Worm (Caenorhabditis elegans) whole organism, L1 larva: ENCODE measurements around the gene F59B8.1.

Experiments
- C16A3.4 ChIP-seq: fragments of 150-350 bp; optimal IDR thresholded peaks from 2 replicates; lab custom pipeline; 2014; ENCODE audit warnings: missing biosample characterization, missing genetic modification characterization
- F16B12.6 ChIP-seq: fragments of 150-350 bp; optimal IDR thresholded peaks from 2 replicates; lab custom pipeline; 2014; ENCODE audit warnings: missing biosample characterization, missing genetic modification characterization
- aha-1 ChIP-seq: fragments of 150-350 bp; optimal IDR thresholded peaks from 2 replicates; lab custom pipeline; 2014; ENCODE audit warnings: missing biosample characterization, missing genetic modification characterization
- alr-1 ChIP-seq: fragments of 200-800 bp; sonication (Bioruptor generic); optimal IDR thresholded peaks from 2 replicates; lab custom pipeline; 2018; ENCODE audit warnings: borderline replicate concordance, mild to moderate bottlenecking, missing genetic modification characterization, missing compliant biosample characterization
- aly-2 ChIP-seq: fragments of 150-350 bp; optimal IDR thresholded peaks from 2 replicates; lab custom pipeline; 2014; ENCODE audit warnings: missing biosample characterization, missing genetic modification characterization
- ceh-8 ChIP-seq: fragments of 200-800 bp; sonication (Bioruptor generic); optimal IDR thresholded peaks from 2 replicates; lab custom pipeline; 2018; ENCODE audit warnings: mild to moderate bottlenecking, missing genetic modification characterization, moderate library complexity, missing compliant biosample characterization
- ceh-82 ChIP-seq, 3 experiments: fragments of 150-350 bp in 1 of 3; sonication (generic microtip) in 2 of 3; optimal IDR thresholded peaks; 2 replicates each; lab custom pipeline; 2014 to 2017; ENCODE audit warnings: missing biosample characterization in 3 of 3, missing genetic modification characterization in 3 of 3
- ces-1 ChIP-seq: fragments of 150-350 bp; optimal IDR thresholded peaks from 2 replicates; lab custom pipeline; 2014; ENCODE audit warnings: missing biosample characterization, missing genetic modification reagents, missing genetic modification characterization
- dpl-1 ChIP-seq, 3 experiments: fragments of 150-350 bp in 2 of 3; sonication (generic microtip) in 1 of 3; optimal IDR thresholded peaks; 2 replicates each; lab custom pipeline; 2014 to 2017; ENCODE audit warnings: missing biosample characterization in 3 of 3, missing genetic modification characterization in 3 of 3, missing genetic modification reagents in 3 of 3
- dsc-1 ChIP-seq: sonication (generic microtip); optimal IDR thresholded peaks from 2 replicates; lab custom pipeline; 2016; ENCODE audit warnings: mild to moderate bottlenecking, missing genetic modification characterization, missing compliant biosample characterization
- egl-13 ChIP-seq: sonication (generic microtip); optimal IDR thresholded peaks from 2 replicates; lab custom pipeline; 2016; ENCODE audit warnings: missing genotype, missing genetic modification reagents, missing genetic modification characterization, missing compliant biosample characterization
- egl-27 ChIP-seq, 2 experiments: fragments of 150-350 bp in 1 of 2; sonication (generic microtip); optimal IDR thresholded peaks; 3 replicates each; lab custom pipeline; 2017 to 2018; ENCODE audit warnings: missing biosample characterization in 2 of 2, missing genetic modification characterization in 2 of 2, missing genetic modification reagents in 2 of 2
- elt-2 ChIP-seq: sonication (generic microtip); optimal IDR thresholded peaks from 2 replicates; lab custom pipeline; 2016; ENCODE audit warnings: missing genetic modification characterization, mild to moderate bottlenecking, inconsistent platforms, missing compliant biosample characterization, missing genetic modification reagents
- elt-3 ChIP-seq, 6 experiments: fragments of 150-350 bp in 1 of 6; sonication (generic microtip); optimal IDR thresholded peaks; 2 replicates each; lab custom pipeline; 2017 to 2018; ENCODE audit warnings: missing biosample characterization in 6 of 6, missing genetic modification characterization in 6 of 6, inconsistent platforms in 1 of 6
- ets-5 ChIP-seq: fragments of 200-800 bp; sonication (Bioruptor generic); IDR thresholded peaks from 2 replicates; pipeline ENCODE4 v1.3.6; 2022; ENCODE audit warnings: missing genetic modification characterization, missing compliant biosample characterization
- fkh-10 ChIP-seq: sonication (generic microtip); optimal IDR thresholded peaks from 2 replicates; lab custom pipeline; 2017; ENCODE audit warnings: missing biosample characterization, missing genetic modification reagents, missing genetic modification characterization
- fkh-4 ChIP-seq: sonication (generic microtip); optimal IDR thresholded peaks from 2 replicates; lab custom pipeline; 2016; ENCODE audit warnings: missing compliant biosample characterization, missing genetic modification characterization, borderline replicate concordance
- fkh-8 ChIP-seq: sonication (generic microtip); optimal IDR thresholded peaks from 2 replicates; lab custom pipeline; 2016; ENCODE audit warnings: mild to moderate bottlenecking, missing genetic modification characterization, missing compliant biosample characterization
- fos-1 ChIP-seq: fragments of 150-350 bp; optimal IDR thresholded peaks from 2 replicates; lab custom pipeline; 2014; ENCODE audit warnings: missing biosample characterization, missing genetic modification characterization
- grh-1 ChIP-seq: fragments of 200-800 bp; sonication (Bioruptor generic); IDR thresholded peaks from 2 replicates; pipeline ENCODE4 v1.3.6; 2022; ENCODE audit warnings: missing genetic modification reagents, missing genetic modification characterization, missing compliant biosample characterization
- irx-1 ChIP-seq: sonication (generic microtip); optimal IDR thresholded peaks from 2 replicates; lab custom pipeline; 2016; ENCODE audit warnings: missing genetic modification characterization, missing compliant biosample characterization
- isw-1 ChIP-seq: fragments of 200-800 bp; sonication (Bioruptor generic); IDR thresholded peaks from 2 replicates; pipeline ENCODE4 v1.3.6; 2022; ENCODE audit warnings: missing genetic modification characterization, missing compliant biosample characterization
- jun-1 ChIP-seq: fragments of 150-350 bp; optimal IDR thresholded peaks from 2 replicates; lab custom pipeline; 2014; ENCODE audit warnings: missing biosample characterization, missing genetic modification reagents, missing genetic modification characterization
- lin-14 ChIP-seq: fragments of 200-800 bp; sonication (Bioruptor generic); optimal IDR thresholded peaks from 2 replicates; lab custom pipeline; 2018; ENCODE audit warnings: mild to moderate bottlenecking, missing genetic modification characterization, moderate library complexity, missing compliant biosample characterization
- lin-15B ChIP-seq: fragments of 150-350 bp; sonication (generic microtip); optimal IDR thresholded peaks from 3 replicates; lab custom pipeline; 2014; ENCODE audit warnings: missing biosample characterization, missing genetic modification characterization
- lin-39 ChIP-seq: fragments of 150-350 bp; optimal IDR thresholded peaks from 2 replicates; lab custom pipeline; 2014; ENCODE audit warnings: missing biosample characterization, missing genetic modification reagents, missing genetic modification characterization
- lir-3 ChIP-seq: sonication (generic microtip); optimal IDR thresholded peaks from 2 replicates; lab custom pipeline; 2016; ENCODE audit warnings: mild to moderate bottlenecking, missing genetic modification characterization, moderate library complexity, missing compliant biosample characterization; ENCODE audit not compliant: poor library complexity
- mep-1 ChIP-seq: fragments of 150-350 bp; optimal IDR thresholded peaks from 2 replicates; lab custom pipeline; 2014; ENCODE audit warnings: missing biosample characterization, missing genetic modification characterization
- nhr-11 ChIP-seq: fragments of 150-350 bp; optimal IDR thresholded peaks from 2 replicates; lab custom pipeline; 2014; ENCODE audit warnings: missing biosample characterization, missing genetic modification characterization
- nhr-12 ChIP-seq: sonication (generic microtip); optimal IDR thresholded peaks from 2 replicates; lab custom pipeline; 2017; ENCODE audit warnings: missing biosample characterization, missing genetic modification characterization
- nhr-19 ChIP-seq: fragments of 200-800 bp; sonication (Bioruptor generic); conservative IDR thresholded peaks from 2 replicates; pipeline ENCODE4 v1.3.6; 2022; ENCODE audit warnings: missing genetic modification characterization, missing compliant biosample characterization
- nhr-20 ChIP-seq: sonication (generic microtip); optimal IDR thresholded peaks from 2 replicates; lab custom pipeline; 2016; ENCODE audit warnings: mild to moderate bottlenecking, missing genetic modification characterization, missing compliant biosample characterization
- nhr-237 ChIP-seq: fragments of 150-350 bp; optimal IDR thresholded peaks from 2 replicates; lab custom pipeline; 2014; ENCODE audit warnings: missing biosample characterization, missing genetic modification characterization
- nhr-28 ChIP-seq: fragments of 150-350 bp; optimal IDR thresholded peaks from 2 replicates; lab custom pipeline; 2014; ENCODE audit warnings: missing biosample characterization, missing genetic modification characterization
- nhr-47 ChIP-seq: sonication (generic microtip); optimal IDR thresholded peaks from 2 replicates; lab custom pipeline; 2016; ENCODE audit warnings: mild to moderate bottlenecking, missing genetic modification characterization, moderate library complexity, missing compliant biosample characterization
- nhr-71 ChIP-seq: sonication (generic microtip); optimal IDR thresholded peaks from 2 replicates; lab custom pipeline; 2016; ENCODE audit warnings: mild to moderate bottlenecking, missing genetic modification characterization, moderate library complexity, missing compliant biosample characterization
- nhr-76 ChIP-seq: sonication (generic microtip); optimal IDR thresholded peaks from 2 replicates; lab custom pipeline; 2017; ENCODE audit warnings: missing biosample characterization, missing genetic modification characterization
- nhr-85 ChIP-seq: sonication (generic microtip); peaks from one replicate; lab custom pipeline; 2016; ENCODE audit warnings: missing genetic modification characterization, inconsistent platforms, missing compliant biosample characterization
- nhr-90 ChIP-seq: sonication (generic microtip); optimal IDR thresholded peaks from 2 replicates; lab custom pipeline; 2016; ENCODE audit warnings: mild to moderate bottlenecking, missing genetic modification characterization, missing compliant biosample characterization; ENCODE audit not compliant: poor library complexity
- pax-3 ChIP-seq: fragments of 200-800 bp; sonication (Bioruptor generic); optimal IDR thresholded peaks from 2 replicates; lab custom pipeline; 2018; ENCODE audit warnings: mild to moderate bottlenecking, missing genetic modification characterization, moderate library complexity, missing compliant biosample characterization
- rnt-1 ChIP-seq: sonication (generic microtip); optimal IDR thresholded peaks from 2 replicates; lab custom pipeline; 2016; ENCODE audit warnings: mild to moderate bottlenecking, missing genetic modification characterization, moderate library complexity, missing compliant biosample characterization
- skn-1 ChIP-seq: fragments of 150-350 bp; optimal IDR thresholded peaks from 2 replicates; lab custom pipeline; 2014; ENCODE audit warnings: missing biosample characterization, missing genetic modification characterization
- snu-23 ChIP-seq: sonication (generic microtip); optimal IDR thresholded peaks from 2 replicates; lab custom pipeline; 2016; ENCODE audit warnings: missing genetic modification characterization, missing compliant biosample characterization
- sox-4 ChIP-seq: sonication (generic microtip); optimal IDR thresholded peaks from 2 replicates; lab custom pipeline; 2016; ENCODE audit warnings: missing genetic modification characterization, missing compliant biosample characterization
- sptf-1 ChIP-seq: fragments of 150-350 bp; optimal IDR thresholded peaks from 2 replicates; lab custom pipeline; 2014; ENCODE audit warnings: missing biosample characterization, missing genetic modification characterization
- tlp-1 ChIP-seq: fragments of 150-350 bp; optimal IDR thresholded peaks from 2 replicates; lab custom pipeline; 2014; ENCODE audit warnings: missing biosample characterization, missing genetic modification characterization
- unc-130 ChIP-seq: fragments of 150-350 bp; optimal IDR thresholded peaks from 2 replicates; lab custom pipeline; 2017; ENCODE audit warnings: missing biosample characterization, missing genetic modification characterization, inconsistent platforms
- unc-86 ChIP-seq: sonication (generic microtip); optimal IDR thresholded peaks from 2 replicates; lab custom pipeline; 2016; ENCODE audit warnings: missing genetic modification characterization, missing compliant biosample characterization
- unc-98 ChIP-seq: fragments of 200-800 bp; sonication (Bioruptor generic); IDR thresholded peaks from 2 replicates; pipeline ENCODE4 v1.3.6; 2022; ENCODE audit warnings: missing genetic modification characterization, missing compliant biosample characterization
- vab-15 ChIP-seq: sonication (generic microtip); optimal IDR thresholded peaks from 2 replicates; lab custom pipeline; 2017; ENCODE audit warnings: missing genotype, mild to moderate bottlenecking, missing genetic modification characterization, missing compliant biosample characterization
- zag-1 ChIP-seq: fragments of 150-350 bp; optimal IDR thresholded peaks from 2 replicates; lab custom pipeline; 2014; ENCODE audit warnings: missing biosample characterization, missing genetic modification characterization

The F59B8.1 gene

ce11 chrIV:9477135-9477928, 49.3 kb downstream of the F59B8.1 start, which contains the start of gene wrt-3 (continued):
- TF ChIP-seq nhr-90 (tag; lab: Kevin White, UChicago) (peak; percentile 68), ets-5 (GFP tag; lab: Robert Waterston, UW) (no peak), ceh-8 (GFP tag; lab: Kevin White, UChicago) (no peak), skn-1 (tag; lab: Kevin White, UChicago) (no peak), irx-1 (tag; lab: Kevin White, UChicago) (peak; percentile 43), fkh-10 (GFP tag; lab: Kevin White, UChicago) (no peak), lin-15B (tag; lab: Kevin White, UChicago) (no peak), nhr-20 (tag; lab: Kevin White, UChicago) (peak; percentile 24), egl-13 (tag; lab: Kevin White, UChicago) (peak; percentile 18), aha-1 (tag; lab: Kevin White, UChicago) (no peak), tlp-1 (tag; lab: Kevin White, UChicago) (no peak), nhr-47 (tag; lab: Kevin White, UChicago) (peak; percentile 65), lir-3 (peak; percentile 16), zag-1 (tag; lab: Kevin White, UChicago) (no peak), mep-1 (tag; lab: Kevin White, UChicago) (peak; percentile 67), lin-39 (tag; lab: Kevin White, UChicago) (no peak), lin-14 (GFP tag; lab: Kevin White, UChicago) (peak; percentile 73), grh-1 (GFP tag; lab: Robert Waterston, UW) (peak; percentile 41), vab-15 (tag; lab: Kevin White, UChicago) (no peak), ces-1 (GFP tag; lab: Kevin White, UChicago) (no peak), elt-3 (tag; optimal IDR thresholded peaks at IDR 0.05; lab: Kevin White, UChicago) (peak in 3 of 6 experiments; percentile 3 to 43 (median 23)), nhr-19 (peak; percentile 53), F16B12.6 (no peak), egl-27 (tag; optimal IDR thresholded peaks at IDR 0.05; lab: Kevin White, UChicago) (no peak), unc-130 (no peak), nhr-76 (tag; lab: Kevin White, UChicago) (no peak), pax-3 (tag; lab: Kevin White, UChicago) (no peak), sox-4 (tag; lab: Kevin White, UChicago) (peak; percentile 40), ceh-82 (tag; optimal IDR thresholded peaks at IDR 0.05; lab: Kevin White, UChicago) (peak in 2 of 3 experiments; percentile 10 to 40), alr-1 (tag; lab: Kevin White, UChicago) (no peak), nhr-28 (no peak), unc-86 (tag; lab: Kevin White, UChicago) (no peak), C16A3.4 (tag; lab: Kevin White, UChicago) (peak; percentile 49), dsc-1 (tag; lab: Kevin White, UChicago) (peak; percentile 27), nhr-237 (tag; lab: Kevin White, UChicago) (no peak), unc-98 (GFP tag; lab: Robert Waterston, UW) (no peak), aly-2 (tag; lab: Kevin White, UChicago) (peak; percentile 39), fos-1 (no peak), isw-1 (GFP tag; lab: Robert Waterston, UW) (no peak), nhr-85 (peak; percentile 89), nhr-11 (tag; lab: Kevin White, UChicago) (no peak), rnt-1 (peak; percentile 44), nhr-71 (tag; lab: Kevin White, UChicago) (peak; percentile 57), snu-23 (GFP tag; lab: Kevin White, UChicago) (peak; percentile 56), fkh-4 (tag; lab: Kevin White, UChicago) (no peak), dpl-1 (GFP tag; optimal IDR thresholded peaks at IDR 0.05; lab: Kevin White, UChicago) (peak in 1 of 3 experiments; percentile 29), nhr-12 (tag; lab: Kevin White, UChicago) (no peak), sptf-1 (tag; lab: Kevin White, UChicago) (no peak), fkh-8 (tag; lab: Kevin White, UChicago) (peak; percentile 9), jun-1 (tag; lab: Kevin White, UChicago) (no peak), elt-2 (tag; lab: Kevin White, UChicago) (peak; percentile 14)
